Worm (Caenorhabditis elegans) whole organism, L2 larva: ENCODE measurements around the gene srh-1.

Source experiments
- ZK546.5 ChIP-seq: sonication (generic microtip); optimal IDR thresholded peaks from 2 replicates; lab custom pipeline; 2017; ENCODE audit warnings: missing biosample characterization, missing genetic modification characterization
- dmd-4 ChIP-seq: sonication (generic microtip); optimal IDR thresholded peaks from 2 replicates; lab custom pipeline; 2017; ENCODE audit warnings: missing biosample characterization, missing genetic modification characterization
- elt-3 ChIP-seq: sonication (generic microtip); optimal IDR thresholded peaks from 2 replicates; lab custom pipeline; 2017; ENCODE audit warnings: missing biosample characterization, missing genetic modification characterization
- lin-39 ChIP-seq: fragments of 150-350 bp; optimal IDR thresholded peaks from 2 replicates; lab custom pipeline; 2014; ENCODE audit warnings: missing biosample characterization, missing genetic modification reagents, missing genetic modification characterization
- lsy-2 ChIP-seq, 2 experiments: fragments of 150-350 bp in 1 of 2; sonication (generic microtip) in 1 of 2; optimal IDR thresholded peaks; 2 replicates each; lab custom pipeline; 2014 to 2017; ENCODE audit warnings: missing biosample characterization in 2 of 2, missing genetic modification characterization in 2 of 2
- nhr-10 ChIP-seq: sonication (generic microtip); optimal IDR thresholded peaks from 2 replicates; lab custom pipeline; 2017; ENCODE audit warnings: missing biosample characterization, missing genetic modification characterization
- nhr-11 ChIP-seq: fragments of 150-350 bp; optimal IDR thresholded peaks from 2 replicates; lab custom pipeline; 2014; ENCODE audit warnings: missing biosample characterization, missing genetic modification characterization
- ztf-11 ChIP-seq: sonication (generic microtip); optimal IDR thresholded peaks from 2 replicates; lab custom pipeline; 2017; ENCODE audit warnings: missing biosample characterization, missing genetic modification characterization

- TF ChIP-seq elt-3: no peak
- no peak for TF ChIP-seq ztf-11
- TF ChIP-seq dmd-4: no peak
- no peak for TF ChIP-seq nhr-10 (tag; lab: Kevin White, UChicago)
- TF ChIP-seq lsy-2 (tag; optimal IDR thresholded peaks at IDR 0.05; lab: Kevin White, UChicago): no peak
- TF ChIP-seq ZK546.5 (tag; lab: Kevin White, UChicago): no peak
- no peak for TF ChIP-seq lin-39 (tag; lab: Kevin White, UChicago)
- TF ChIP-seq nhr-11 (tag; lab: Kevin White, UChicago): no peak
Observed at ce11 chrV:11496283-11496682, 10.6 kb downstream of the srh-1 start, which contains the start of gene htrl-1.
